Worm (Caenorhabditis elegans): ENCODE results near the gene rab-35.

The rab-35 gene

DNA sequence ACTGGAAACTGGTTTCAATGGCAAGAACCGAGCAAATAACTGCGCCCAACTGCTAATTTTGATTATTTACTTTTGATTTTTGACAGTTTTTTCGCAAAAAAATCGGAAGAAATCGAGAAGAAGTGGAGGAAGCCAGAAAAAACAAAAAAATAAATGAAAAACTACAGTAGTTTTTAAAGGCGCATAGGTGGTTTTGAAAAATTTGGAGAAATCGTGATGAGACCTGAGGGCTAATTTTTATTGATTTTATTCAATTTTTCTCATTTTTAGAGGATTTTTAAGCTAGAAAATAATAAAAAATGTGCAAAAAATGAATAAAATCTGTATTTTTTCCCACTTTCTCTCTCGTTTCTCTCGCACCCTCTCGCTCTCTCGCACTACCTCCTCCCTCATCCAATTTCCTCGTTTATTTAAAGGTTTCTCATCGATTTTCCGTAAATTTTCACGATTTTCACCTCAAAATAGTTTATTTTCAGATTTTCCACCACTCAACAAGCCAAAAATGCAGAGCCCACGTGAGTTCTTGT is 36.7 kb downstream of the rab-35 start, which contains the start of gene Y47D3A.20:
Gene Y47D3A.20, plus strand, starts transcription at position 477 of the 527 bp plus-strand sequence.
- TF ChIP-seq klf-2 (GFP tag; conservative IDR thresholded peaks at IDR 0.05) (no peak), ztf-29 (GFP tag; IDR thresholded peaks at IDR 0.05) (no peak), cog-1 (tag; optimal IDR thresholded peaks at IDR 0.05) (no peak)

DNA sequence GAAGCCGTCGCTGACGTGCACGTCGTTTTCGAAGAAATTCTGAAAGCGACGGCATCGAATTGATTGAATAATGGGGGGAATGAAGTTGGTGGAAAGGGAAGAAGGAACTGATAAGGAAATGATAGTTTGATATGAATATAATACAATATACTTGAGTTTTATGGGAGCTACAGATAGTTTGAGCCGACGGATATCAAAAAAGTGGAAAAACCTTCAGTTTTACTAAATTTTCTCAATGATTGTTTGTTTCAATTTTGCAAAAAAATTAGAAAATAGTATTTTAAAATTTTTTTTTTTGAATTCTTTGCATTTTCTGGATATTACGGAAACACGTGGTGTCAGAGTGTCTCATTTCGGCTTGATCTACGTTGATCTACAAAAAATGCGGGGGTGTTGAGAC is 40.6 kb downstream of the rab-35 start, which contains the start of gene obr-1:
Gene obr-1, minus strand, starts transcription at position 101 of the 400 bp plus-strand sequence.
- TF ChIP-seq ztf-23 (GFP tag; IDR thresholded peaks at IDR 0.05) (no peak), klf-2 (GFP tag; conservative IDR thresholded peaks at IDR 0.05) (no peak), flt-1 (GFP tag; IDR thresholded peaks at IDR 0.05) (no peak), cog-1 (tag; optimal IDR thresholded peaks at IDR 0.05) (no peak), ref-1 (GFP tag; conservative IDR thresholded peaks at IDR 0.05) (no peak), T22C8.4 (GFP tag; IDR thresholded peaks at IDR 0.05) (no peak), med-1 (GFP tag; optimal IDR thresholded peaks at IDR 0.05; ENCODE audit: insufficient read depth) (no peak), ztf-29 (GFP tag; IDR thresholded peaks at IDR 0.05) (no peak), tab-1 (GFP tag; IDR thresholded peaks at IDR 0.05) (no peak)

ce11 chrIII:11269206-11269605 is 42.2 kb downstream of the rab-35 start:
- TF ChIP-seq ref-1 (GFP tag; conservative IDR thresholded peaks at IDR 0.05) (no peak), cog-1 (tag; optimal IDR thresholded peaks at IDR 0.05) (no peak), ztf-29 (GFP tag; IDR thresholded peaks at IDR 0.05) (no peak), ztf-23 (GFP tag; IDR thresholded peaks at IDR 0.05) (no peak), tab-1 (GFP tag; IDR thresholded peaks at IDR 0.05) (no peak), med-1 (GFP tag; optimal IDR thresholded peaks at IDR 0.05; ENCODE audit: insufficient read depth) (no peak), T22C8.4 (GFP tag; IDR thresholded peaks at IDR 0.05) (no peak), klf-2 (GFP tag; conservative IDR thresholded peaks at IDR 0.05) (no peak), flt-1 (GFP tag; IDR thresholded peaks at IDR 0.05) (no peak)

DNA sequence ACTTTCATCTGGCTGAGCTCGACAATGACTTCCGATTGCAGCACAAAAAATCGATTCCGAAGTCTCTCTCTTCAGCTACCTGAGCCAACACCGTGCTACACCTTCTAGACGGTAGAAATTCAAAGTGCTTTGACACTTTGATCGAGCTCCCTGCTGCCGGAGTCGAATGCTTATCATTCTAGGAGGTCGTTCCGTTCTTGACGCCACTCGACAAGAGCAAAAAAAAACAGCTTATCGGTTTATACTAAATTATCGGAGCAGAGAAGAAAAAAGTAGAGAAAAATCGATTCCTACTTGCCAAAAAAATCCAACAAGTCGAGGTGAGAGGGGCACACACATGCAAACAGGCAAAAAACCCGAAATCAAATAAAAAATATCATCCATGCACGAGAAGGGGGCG is 42.8 kb downstream of the rab-35 start:
- TF ChIP-seq klf-2 (GFP tag; conservative IDR thresholded peaks at IDR 0.05) = no peak
- TF ChIP-seq ztf-23 (GFP tag; IDR thresholded peaks at IDR 0.05) = no peak
- no peak for TF ChIP-seq ref-1 (GFP tag; conservative IDR thresholded peaks at IDR 0.05)
- no peak for TF ChIP-seq cog-1 (tag; optimal IDR thresholded peaks at IDR 0.05)
- TF ChIP-seq ztf-29 (GFP tag; IDR thresholded peaks at IDR 0.05) = no peak
- no peak for TF ChIP-seq med-1 (GFP tag; optimal IDR thresholded peaks at IDR 0.05; ENCODE audit: insufficient read depth)
- TF ChIP-seq T22C8.4 (GFP tag; IDR thresholded peaks at IDR 0.05) = no peak
- no peak for TF ChIP-seq tab-1 (GFP tag; IDR thresholded peaks at IDR 0.05)
- TF ChIP-seq flt-1 (GFP tag; IDR thresholded peaks at IDR 0.05) = no peak

DNA sequence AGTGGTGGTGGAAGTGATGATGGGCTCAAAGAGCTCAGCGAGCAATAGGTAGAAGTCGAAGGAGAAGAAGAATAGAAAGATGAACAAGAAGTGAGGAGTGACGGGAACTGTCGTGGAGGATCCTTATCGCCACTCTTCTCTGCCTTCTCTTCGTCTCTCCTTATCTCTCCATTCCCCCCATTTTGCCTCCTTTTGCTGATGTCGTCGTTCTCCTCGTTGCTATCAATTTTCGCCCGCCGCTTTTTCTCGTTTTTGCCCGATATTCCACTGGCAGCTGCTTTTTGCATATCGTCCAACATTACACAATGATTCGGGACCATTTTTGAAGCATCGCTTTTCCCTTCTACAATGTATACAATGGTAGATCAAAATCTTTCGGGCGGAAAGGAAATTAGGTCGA is 44.0 kb downstream of the rab-35 start:
- TF ChIP-seq tab-1 (GFP tag; IDR thresholded peaks at IDR 0.05) = no peak
- TF ChIP-seq ref-1 (GFP tag; conservative IDR thresholded peaks at IDR 0.05) = no peak
- no peak for TF ChIP-seq cog-1 (tag; optimal IDR thresholded peaks at IDR 0.05)
- no peak for TF ChIP-seq med-1 (GFP tag; optimal IDR thresholded peaks at IDR 0.05; ENCODE audit: insufficient read depth)

ce11 chrIII:11262089-11262488 is 49.3 kb downstream of the rab-35 start:
- no peak for TF ChIP-seq ztf-23 (GFP tag; IDR thresholded peaks at IDR 0.05)
- TF ChIP-seq tab-1 (GFP tag; IDR thresholded peaks at IDR 0.05) = no peak
- TF ChIP-seq ztf-29 (GFP tag; IDR thresholded peaks at IDR 0.05) = no peak
- no peak for TF ChIP-seq flt-1 (GFP tag; IDR thresholded peaks at IDR 0.05)
- no peak for TF ChIP-seq T22C8.4 (GFP tag; IDR thresholded peaks at IDR 0.05)
- no peak for TF ChIP-seq cog-1 (tag; optimal IDR thresholded peaks at IDR 0.05)
